Fruit fly (Drosophila melanogaster) whole organism, pupa: ENCODE measurements around the gene chif.

Experiments used
- CG10348 ChIP-seq: fragments of 200-800 bp; sonication (Bioruptor generic); IDR thresholded peaks from 2 replicates; pipeline ENCODE4 v1.3.6; 2022; ENCODE audit warnings: missing biosample characterization, missing genetic modification characterization
- CG12605 ChIP-seq: fragments of 200-800 bp; sonication (Bioruptor generic); IDR thresholded peaks from 2 replicates; pipeline ENCODE4 v1.3.6; 2022; ENCODE audit warnings: missing biosample characterization, missing genetic modification characterization
- CG13204 ChIP-seq: fragments of 200-800 bp; sonication (Bioruptor generic); optimal IDR thresholded peaks from 2 replicates; lab custom pipeline; 2018; ENCODE audit warnings: missing biosample characterization, mild to moderate bottlenecking, missing genetic modification characterization, moderate library complexity
- CG14655 ChIP-seq: fragments of 200-800 bp; sonication (Bioruptor generic); optimal IDR thresholded peaks from 3 replicates; lab custom pipeline; 2017; ENCODE audit warnings: mild to moderate bottlenecking, missing biosample characterization, missing genetic modification reagents, missing genetic modification characterization
- CG15710 ChIP-seq: fragments of 200-800 bp; sonication (Bioruptor generic); optimal IDR thresholded peaks from 2 replicates; lab custom pipeline; 2018; ENCODE audit warnings: missing biosample characterization, mild to moderate bottlenecking, missing genetic modification characterization, moderate library complexity
- CG17806 ChIP-seq: fragments of 200-800 bp; sonication (Bioruptor generic); optimal IDR thresholded peaks from 2 replicates; lab custom pipeline; 2018; ENCODE audit warnings: missing biosample characterization, mild to moderate bottlenecking, missing genetic modification characterization, moderate library complexity
- CG32121 ChIP-seq: fragments of 200-800 bp; sonication (Bioruptor generic); IDR thresholded peaks from 2 replicates; pipeline ENCODE4 v1.3.6; 2022; ENCODE audit warnings: missing biosample characterization, missing genetic modification characterization
- CG34367 ChIP-seq: fragments of 200-800 bp; sonication (Bioruptor generic); optimal IDR thresholded peaks from 2 replicates; lab custom pipeline; 2018; ENCODE audit warnings: missing biosample characterization, mild to moderate bottlenecking, missing genetic modification characterization
- CG4496 ChIP-seq: fragments of 200-800 bp; sonication (Bioruptor generic); IDR thresholded peaks from 3 replicates; pipeline ENCODE4 v1.3.6; 2022; ENCODE audit warnings: missing biosample characterization, missing genetic modification characterization
- CG8159 ChIP-seq: fragments of 200-800 bp; sonication (Bioruptor generic); optimal IDR thresholded peaks from 3 replicates; lab custom pipeline; 2018; ENCODE audit warnings: missing biosample characterization, mild to moderate bottlenecking, missing genetic modification characterization, moderate library complexity
- CG8301 ChIP-seq: fragments of 200-800 bp; sonication (Bioruptor generic); optimal IDR thresholded peaks from 2 replicates; lab custom pipeline; 2018; ENCODE audit warnings: missing biosample characterization, mild to moderate bottlenecking, missing genetic modification characterization
- CG9948 ChIP-seq: fragments of 200-800 bp; sonication (Bioruptor generic); optimal IDR thresholded peaks from 2 replicates; lab custom pipeline; 2018; ENCODE audit warnings: missing biosample characterization, mild to moderate bottlenecking, missing genetic modification characterization, moderate library complexity
- D1 ChIP-seq: fragments of 200-800 bp; sonication (Bioruptor generic); optimal IDR thresholded peaks from 2 replicates; lab custom pipeline; 2018; ENCODE audit warnings: missing biosample characterization, mild to moderate bottlenecking, missing genetic modification characterization, moderate library complexity
- EcR ChIP-seq: fragments of 200-800 bp; sonication (Bioruptor generic); optimal IDR thresholded peaks from 3 replicates; lab custom pipeline; 2019; ENCODE audit warnings: missing biosample characterization, missing genetic modification characterization, mild to moderate bottlenecking, moderate library complexity, missing genetic modification reagents
- Ets98B ChIP-seq: fragments of 200-800 bp; sonication (Bioruptor generic); IDR thresholded peaks from 2 replicates; pipeline ENCODE4 v1.3.6; 2022; ENCODE audit warnings: missing biosample characterization, missing genetic modification characterization
- Pif1A ChIP-seq: fragments of 200-800 bp; sonication (Bioruptor generic); optimal IDR thresholded peaks from 3 replicates; lab custom pipeline; 2016; ENCODE audit warnings: missing biosample characterization, missing genetic modification characterization
- Pif1B ChIP-seq: fragments of 200-800 bp; sonication (Bioruptor generic); optimal IDR thresholded peaks from 3 replicates; lab custom pipeline; 2016; ENCODE audit warnings: missing biosample characterization, missing genetic modification characterization
- Snoo ChIP-seq: fragments of 200-800 bp; sonication (Bioruptor generic); optimal IDR thresholded peaks from 3 replicates; lab custom pipeline; 2017; ENCODE audit warnings: missing biosample characterization, mild to moderate bottlenecking, missing genetic modification characterization, inconsistent platforms
- fd96Ca ChIP-seq: fragments of 200-800 bp; sonication (Bioruptor generic); IDR thresholded peaks from 3 replicates; pipeline ENCODE4 v1.3.6; 2022; ENCODE audit warnings: missing biosample characterization, missing genetic modification characterization
- gl ChIP-seq: fragments of 200-800 bp; sonication (Bioruptor generic); optimal IDR thresholded peaks from 2 replicates; lab custom pipeline; 2018; ENCODE audit warnings: missing biosample characterization, mild to moderate bottlenecking, missing genetic modification characterization
- rn ChIP-seq: fragments of 200-800 bp; sonication (Bioruptor generic); IDR thresholded peaks from 2 replicates; pipeline ENCODE4 v1.3.6; 2022; ENCODE audit warnings: missing biosample characterization, missing genetic modification characterization

chif gene

dm6 chr2L:16342224-16342623 lies 10.2 kb downstream of the chif start, which contains the start of gene CG44405:
Gene CG44405, minus strand, starts transcription at chr2L:16342324.
- TF ChIP-seq CG15710 (tag; lab: Kevin White, UChicago): no peak
- TF ChIP-seq CG12605 (GFP tag; lab: Robert Waterston, UW): no peak
- TF ChIP-seq rn (GFP tag; lab: Robert Waterston, UW): no peak
- TF ChIP-seq CG17806 (tag; lab: Kevin White, UChicago): no peak
- TF ChIP-seq D1: no peak
- no peak for TF ChIP-seq CG34367
- no peak for TF ChIP-seq Snoo
- TF ChIP-seq CG8159 (tag; lab: Kevin White, UChicago): no peak
- TF ChIP-seq CG10348: no peak
- TF ChIP-seq Ets98B: no peak
- TF ChIP-seq CG4496 (GFP tag; lab: Robert Waterston, UW): no peak
- TF ChIP-seq Pif1A: no peak
- TF ChIP-seq Pif1B (GFP tag; lab: Kevin White, UChicago): no peak
- no peak for TF ChIP-seq CG14655
- no peak for TF ChIP-seq CG9948 (tag; lab: Kevin White, UChicago)
- no peak for TF ChIP-seq CG8301 (tag; lab: Kevin White, UChicago)
- no peak for TF ChIP-seq EcR (GFP tag; lab: Kevin White, UChicago)
- TF ChIP-seq fd96Ca: no peak
- no peak for TF ChIP-seq CG32121
- TF ChIP-seq gl (tag; lab: Kevin White, UChicago): no peak
- TF ChIP-seq, all 21 proteins: peak for 0

dm6 chr2L:16340268-16340667 lies 12.2 kb downstream of the chif start, which contains the start of gene CG42266:
Gene CG42266, minus strand, starts transcription at chr2L:16340368.
- TF ChIP-seq CG17806 (tag; lab: Kevin White, UChicago): no peak

- TF ChIP-seq CG9948 (tag; lab: Kevin White, UChicago): no peak
- TF ChIP-seq CG32121: no peak
- TF ChIP-seq rn (GFP tag; lab: Robert Waterston, UW): no peak
Measured at dm6 chr2L:16337785-16338184, 14.6 kb downstream of the chif start, which contains the start of gene CG31817. Gene CG31817, minus strand, starts transcription at chr2L:16337885.

dm6 chr2L:16329625-16330024 lies 22.8 kb downstream of the chif start, which contains the start of gene CG4440:
Gene CG4440, plus strand, starts transcription at chr2L:16329925.
- TF ChIP-seq rn (GFP tag; lab: Robert Waterston, UW): no peak
- no peak for TF ChIP-seq CG8159 (tag; lab: Kevin White, UChicago)
- TF ChIP-seq CG15710 (tag; lab: Kevin White, UChicago): no peak
- TF ChIP-seq EcR (GFP tag; lab: Kevin White, UChicago): no peak
- TF ChIP-seq Pif1B (GFP tag; lab: Kevin White, UChicago): no peak
- no peak for TF ChIP-seq CG17806 (tag; lab: Kevin White, UChicago)
- TF ChIP-seq fd96Ca: no peak
- no peak for TF ChIP-seq gl (tag; lab: Kevin White, UChicago)
- TF ChIP-seq CG10348: no peak
- no peak for TF ChIP-seq D1
- TF ChIP-seq CG9948 (tag; lab: Kevin White, UChicago): no peak
- TF ChIP-seq CG34367: no peak
- no peak for TF ChIP-seq Snoo
- TF ChIP-seq CG4496 (GFP tag; lab: Robert Waterston, UW): no peak
- TF ChIP-seq CG32121: no peak
- no peak for TF ChIP-seq CG8301 (tag; lab: Kevin White, UChicago)
- TF ChIP-seq CG14655: no peak
- TF ChIP-seq CG13204 (GFP tag; lab: Kevin White, UChicago): no peak

- peak; percentile 14 for TF ChIP-seq Snoo
- TF ChIP-seq CG32121: peak; percentile 27; the same call in 1 of the 2 replicates
- TF ChIP-seq EcR (GFP tag; lab: Kevin White, UChicago): no peak
- peak; percentile 71 for TF ChIP-seq D1
- TF ChIP-seq fd96Ca: no peak
Measured at dm6 chr2L:16329102-16329520, 23.3 kb downstream of the chif start, which contains the start of gene mRpL4. Gene mRpL4, minus strand, starts transcription at chr2L:16329132.

- TF ChIP-seq CG34367 (no peak), D1 (peak; percentile 79), fd96Ca (no peak), Ets98B (no peak)
Measured at dm6 chr2L:16326892-16327291, 25.5 kb downstream of the chif start, which contains the start of gene CG4278. Gene CG4278, plus strand, starts transcription at chr2L:16327069.

- peak; percentile 59 for TF ChIP-seq CG10348
- no peak for TF ChIP-seq CG13204 (GFP tag; lab: Kevin White, UChicago)
- TF ChIP-seq gl (tag; lab: Kevin White, UChicago): peak; percentile 42
- TF ChIP-seq CG34367: peak; percentile 79
- TF ChIP-seq Pif1B (GFP tag; lab: Kevin White, UChicago): peak; percentile 84
- peak; percentile 87 for TF ChIP-seq CG9948 (tag; lab: Kevin White, UChicago)
- TF ChIP-seq CG8159 (tag; lab: Kevin White, UChicago): peak; percentile 90
- TF ChIP-seq rn (GFP tag; lab: Robert Waterston, UW): peak; percentile 83
- TF ChIP-seq CG15710 (tag; lab: Kevin White, UChicago): peak; percentile 84
- peak; percentile 88 for TF ChIP-seq CG14655
- peak; percentile 79 for TF ChIP-seq CG12605 (GFP tag; lab: Robert Waterston, UW)
- peak; percentile 91 for TF ChIP-seq CG4496 (GFP tag; lab: Robert Waterston, UW)
- peak; percentile 84 for TF ChIP-seq CG8301 (tag; lab: Kevin White, UChicago)
- peak; percentile 81; the same call in 2 of the 3 replicates for TF ChIP-seq fd96Ca
- peak; percentile 34 for TF ChIP-seq D1
- peak; percentile 90 for TF ChIP-seq Pif1A
- TF ChIP-seq EcR (GFP tag; lab: Kevin White, UChicago): peak; percentile 15
- peak; percentile 91 for TF ChIP-seq CG17806 (tag; lab: Kevin White, UChicago)
- peak; percentile 90 for TF ChIP-seq CG32121
- TF ChIP-seq Ets98B: peak; percentile 92
- TF ChIP-seq Snoo: peak; percentile 87
Measured at dm6 chr2L:16325515-16326257, 26.7 kb downstream of the chif start, which contains the start of gene cact. Gene cact, minus strand, starts transcription at chr2L:16326207.
